Fruit fly (Drosophila melanogaster) whole organism, prepupa: ENCODE data around the gene HLH3B.
A peak's percentile ranks its signal among the peaks of the same experiment; 100 is the strongest.

Experiments used
- Blimp-1 ChIP-seq: fragments of 200-800 bp; sonication (Bioruptor generic); optimal IDR thresholded peaks from 3 replicates; lab custom pipeline; 2017; ENCODE audit warnings: missing biosample characterization, missing genetic modification characterization, mild to moderate bottlenecking, moderate library complexity, missing genetic modification reagents
- CG10631 ChIP-seq: fragments of 200-800 bp; sonication (Bioruptor generic); optimal IDR thresholded peaks from 2 replicates; lab custom pipeline; 2016; ENCODE audit warnings: missing biosample characterization, missing genetic modification characterization
- CG10669 ChIP-seq: fragments of 200-800 bp; sonication (Bioruptor generic); optimal IDR thresholded peaks from 3 replicates; lab custom pipeline; 2018; ENCODE audit warnings: missing biosample characterization, mild to moderate bottlenecking, missing genetic modification characterization, moderate library complexity
- CG11762 ChIP-seq: fragments of 200-800 bp; sonication (Bioruptor generic); optimal IDR thresholded peaks from 3 replicates; lab custom pipeline; 2016; ENCODE audit warnings: missing biosample characterization, missing genetic modification characterization; ENCODE audit not compliant: insufficient read depth
- CG11902 ChIP-seq: fragments of 200-800 bp; sonication (Bioruptor generic); optimal IDR thresholded peaks from 3 replicates; lab custom pipeline; 2016; ENCODE audit warnings: missing biosample characterization, missing genetic modification characterization
- CG1621 ChIP-seq: fragments of 200-800 bp; sonication (Bioruptor generic); optimal IDR thresholded peaks from 3 replicates; lab custom pipeline; 2018; ENCODE audit warnings: missing biosample characterization, mild to moderate bottlenecking, missing genetic modification characterization
- CG3032 ChIP-seq: fragments of 200-800 bp; optimal IDR thresholded peaks from 2 replicates; lab custom pipeline; 2019; ENCODE audit warnings: missing biosample characterization, mild to moderate bottlenecking, missing genetic modification characterization, moderate library complexity
- CG31627 ChIP-seq: fragments of 200-800 bp; sonication (Bioruptor generic); optimal IDR thresholded peaks from 3 replicates; lab custom pipeline; 2016; ENCODE audit warnings: missing biosample characterization, missing genetic modification characterization
- CG32006 ChIP-seq: fragments of 200-800 bp; sonication (Bioruptor generic); optimal IDR thresholded peaks from 3 replicates; lab custom pipeline; 2017; ENCODE audit warnings: missing biosample characterization, mild to moderate bottlenecking, missing genetic modification characterization
- CG3919 ChIP-seq: fragments of 200-800 bp; sonication (Bioruptor generic); optimal IDR thresholded peaks from 3 replicates; lab custom pipeline; 2016; ENCODE audit warnings: missing biosample characterization, missing genetic modification characterization
- CG4318 ChIP-seq: fragments of 200-800 bp; sonication (Bioruptor generic); optimal IDR thresholded peaks from 3 replicates; lab custom pipeline; 2017; ENCODE audit warnings: missing biosample characterization, mild to moderate bottlenecking, missing genetic modification characterization
- CG6163 ChIP-seq: fragments of 200-800 bp; sonication (Bioruptor generic); IDR thresholded peaks from 3 replicates; pipeline ENCODE4 v1.3.6; 2022; ENCODE audit warnings: missing biosample characterization, missing genetic modification characterization
- CG6808 ChIP-seq: fragments of 200-800 bp; sonication (Bioruptor generic); optimal IDR thresholded peaks from 3 replicates; lab custom pipeline; 2017; ENCODE audit warnings: missing biosample characterization, missing genetic modification characterization, mild to moderate bottlenecking, moderate library complexity, missing genetic modification reagents
- CG6854 ChIP-seq: fragments of 200-800 bp; sonication (Bioruptor generic); optimal IDR thresholded peaks from 2 replicates; lab custom pipeline; 2017; ENCODE audit warnings: missing biosample characterization, mild to moderate bottlenecking, missing genetic modification characterization
- CG7368 ChIP-seq: fragments of 200-800 bp; sonication (Bioruptor generic); optimal IDR thresholded peaks from 3 replicates; lab custom pipeline; 2016; ENCODE audit warnings: missing biosample characterization, missing genetic modification characterization
- CG8119 ChIP-seq: fragments of 200-800 bp; sonication (Bioruptor generic); IDR thresholded peaks from 3 replicates; pipeline ENCODE4 v1.3.6; 2022; ENCODE audit warnings: missing biosample characterization, missing genetic modification characterization
- CG8319 ChIP-seq: fragments of 200-800 bp; sonication (Bioruptor generic); optimal IDR thresholded peaks from 3 replicates; lab custom pipeline; 2016; ENCODE audit warnings: missing biosample characterization, missing genetic modification characterization
- CG9139 ChIP-seq: fragments of 200-800 bp; sonication (Bioruptor generic); optimal IDR thresholded peaks from 3 replicates; lab custom pipeline; 2017; ENCODE audit warnings: missing biosample characterization, mild to moderate bottlenecking, missing genetic modification characterization
- Eip75B ChIP-seq: fragments of 200-800 bp; sonication (Bioruptor generic); optimal IDR thresholded peaks from 3 replicates; lab custom pipeline; 2016; ENCODE audit warnings: missing biosample characterization, missing genetic modification characterization
- Eip78C ChIP-seq: fragments of 200-800 bp; sonication (Bioruptor generic); peaks from one replicate; lab custom pipeline; 2016; ENCODE audit warnings: missing biosample characterization, missing genetic modification characterization
- Ets96B ChIP-seq: fragments of 200-800 bp; optimal IDR thresholded peaks from 2 replicates; lab custom pipeline; 2019; ENCODE audit warnings: missing biosample characterization, mild to moderate bottlenecking, missing genetic modification characterization, moderate library complexity
- Gug ChIP-seq: fragments of 200-800 bp; sonication (Bioruptor generic); IDR thresholded peaks from 2 replicates; pipeline ENCODE4 v1.3.6; 2022; ENCODE audit warnings: missing biosample characterization, missing genetic modification characterization
- Hr38 ChIP-seq: sonication (Bioruptor generic); optimal IDR thresholded peaks from 2 replicates; lab custom pipeline; 2016; ENCODE audit warnings: missing biosample characterization, missing genetic modification characterization
- Lpt ChIP-seq: fragments of 200-800 bp; sonication (Bioruptor generic); optimal IDR thresholded peaks from 3 replicates; lab custom pipeline; 2016; ENCODE audit warnings: missing biosample characterization, missing genetic modification characterization
- Met ChIP-seq: fragments of 200-800 bp; sonication (Bioruptor generic); optimal IDR thresholded peaks from 3 replicates; lab custom pipeline; 2016; ENCODE audit warnings: missing biosample characterization, missing genetic modification characterization
- Smox ChIP-seq: fragments of 200-800 bp; sonication (Bioruptor generic); optimal IDR thresholded peaks from 3 replicates; lab custom pipeline; 2016; ENCODE audit warnings: missing biosample characterization, missing genetic modification characterization
- Sox102F ChIP-seq: fragments of 200-800 bp; sonication (Bioruptor generic); optimal IDR thresholded peaks from 2 replicates; lab custom pipeline; 2016; ENCODE audit warnings: missing biosample characterization, mild to moderate bottlenecking, missing genetic modification characterization
- Sox14 ChIP-seq: fragments of 200-800 bp; sonication (Bioruptor generic); optimal IDR thresholded peaks from 3 replicates; lab custom pipeline; 2016; ENCODE audit warnings: missing biosample characterization, missing genetic modification characterization
- Sox15 ChIP-seq: fragments of 200-800 bp; sonication (Bioruptor generic); optimal IDR thresholded peaks from 3 replicates; lab custom pipeline; 2016; ENCODE audit warnings: missing biosample characterization, missing genetic modification characterization
- cyc ChIP-seq: fragments of 200-800 bp; sonication (Bioruptor generic); optimal IDR thresholded peaks from 3 replicates; lab custom pipeline; 2016; ENCODE audit warnings: missing biosample characterization, missing genetic modification characterization
- dac ChIP-seq: fragments of 200-800 bp; sonication (Bioruptor generic); optimal IDR thresholded peaks from 2 replicates; lab custom pipeline; 2017; ENCODE audit warnings: missing biosample characterization, mild to moderate bottlenecking, missing genetic modification characterization
- eg ChIP-seq: fragments of 200-800 bp; sonication (Bioruptor generic); IDR thresholded peaks from 3 replicates; pipeline ENCODE4 v1.3.6; 2022; ENCODE audit warnings: missing biosample characterization, missing genetic modification characterization
- esn ChIP-seq: fragments of 200-800 bp; sonication (Bioruptor generic); optimal IDR thresholded peaks from 2 replicates; lab custom pipeline; 2016; ENCODE audit warnings: missing biosample characterization, mild to moderate bottlenecking, missing genetic modification characterization, moderate library complexity
- fd85E ChIP-seq: fragments of 200-800 bp; sonication (Bioruptor generic); optimal IDR thresholded peaks from 3 replicates; lab custom pipeline; 2016; ENCODE audit warnings: missing biosample characterization, missing genetic modification characterization
- fkh ChIP-seq: fragments of 200-800 bp; sonication (Bioruptor generic); optimal IDR thresholded peaks from 3 replicates; lab custom pipeline; 2017; ENCODE audit warnings: missing biosample characterization, mild to moderate bottlenecking, missing genetic modification characterization, moderate library complexity
- lz ChIP-seq: fragments of 200-800 bp; sonication (Bioruptor generic); optimal IDR thresholded peaks from 3 replicates; lab custom pipeline; 2016; ENCODE audit warnings: missing biosample characterization, missing genetic modification characterization
- net ChIP-seq: fragments of 200-800 bp; sonication (Bioruptor generic); optimal IDR thresholded peaks from 3 replicates; lab custom pipeline; 2016; ENCODE audit warnings: missing biosample characterization, missing genetic modification characterization
- salr ChIP-seq, 2 experiments: fragments of 200-800 bp; sonication (Bioruptor generic); optimal IDR thresholded peaks; 3 replicates each; lab custom pipeline; 2016 to 2018; ENCODE audit warnings: missing biosample characterization in 2 of 2, missing genetic modification characterization in 2 of 2, mild to moderate bottlenecking in 1 of 2
- spab ChIP-seq: fragments of 200-800 bp; sonication (Bioruptor generic); optimal IDR thresholded peaks from 2 replicates; lab custom pipeline; 2017; ENCODE audit warnings: missing biosample characterization, mild to moderate bottlenecking, missing genetic modification characterization, missing genetic modification reagents
- ss ChIP-seq, 2 experiments: fragments of 200-800 bp; sonication (Bioruptor generic); optimal IDR thresholded peaks; 2 replicates in 1 of 2; 3 replicates in 1 of 2; lab custom pipeline; 2017 to 2018; ENCODE audit warnings: mild to moderate bottlenecking in 2 of 2, missing biosample characterization in 2 of 2, missing genetic modification characterization in 2 of 2, moderate library complexity in 1 of 2
- svp ChIP-seq: fragments of 200-800 bp; sonication (Bioruptor generic); peaks from one replicate; lab custom pipeline; 2016; ENCODE audit warnings: missing biosample characterization, missing genetic modification characterization
- vri ChIP-seq: fragments of 200-800 bp; sonication (Bioruptor generic); optimal IDR thresholded peaks from 3 replicates; lab custom pipeline; 2016; ENCODE audit warnings: missing biosample characterization, mild to moderate bottlenecking, missing genetic modification characterization

The HLH3B gene

DNA sequence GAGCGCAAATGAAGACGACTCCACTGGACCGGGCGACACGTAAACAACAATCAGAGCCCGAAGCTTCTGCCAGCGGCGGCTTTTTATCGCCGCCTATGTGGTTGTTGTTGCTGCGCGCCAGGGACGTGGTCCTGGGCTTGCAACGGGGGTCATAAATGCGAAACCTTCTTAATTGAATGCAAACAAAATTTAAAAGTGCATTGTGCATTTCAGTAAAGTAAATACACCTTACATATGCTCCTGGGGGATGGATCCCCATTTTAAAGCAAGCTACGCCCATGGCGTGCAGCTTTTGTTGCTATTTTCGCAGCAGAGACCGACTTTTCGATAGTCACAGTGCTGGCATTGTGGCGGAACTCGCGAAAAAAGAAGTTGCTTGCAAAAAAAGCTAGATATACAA, 22.2 kb upstream of the HLH3B start, which contains the start of gene Ugalt (continued):
- TF ChIP-seq Met (peak; percentile 100), ss (GFP tag; optimal IDR thresholded peaks at IDR 0.05; lab: Kevin White, UChicago) (peak; percentile 100), CG9139 (peak; percentile 100), lz (peak; percentile 100), CG11902 (GFP tag; lab: Kevin White, UChicago) (peak; percentile 100), fd85E (GFP tag; lab: Kevin White, UChicago) (peak; percentile 99), CG31627 (peak; percentile 100), Lpt (GFP tag; lab: Kevin White, UChicago) (peak; percentile 100), svp (GFP tag; lab: Kevin White, UChicago) (peak; percentile 100), Sox14 (GFP tag; lab: Kevin White, UChicago) (peak; percentile 100), Sox15 (peak; percentile 100), CG7368 (GFP tag; lab: Kevin White, UChicago) (peak; percentile 100), CG10631 (peak; percentile 100), Gug (GFP tag; lab: Robert Waterston, UW) (peak; percentile 100), Smox (peak; percentile 100), cyc (peak; percentile 100), spab (GFP tag; lab: Kevin White, UChicago) (peak; percentile 100), Hr38 (peak; percentile 100), CG8119 (peak; percentile 100), CG1621 (tag; lab: Kevin White, UChicago) (peak; percentile 100), CG4318 (GFP tag; lab: Kevin White, UChicago) (peak; percentile 100), Blimp-1 (GFP tag; lab: Kevin White, UChicago) (peak; percentile 100), CG6808 (GFP tag; lab: Kevin White, UChicago) (peak; percentile 100), Sox102F (GFP tag; lab: Kevin White, UChicago) (peak; percentile 100), CG11762 (peak; percentile 100), eg (GFP tag; lab: Robert Waterston, UW) (peak; percentile 100), CG3919 (GFP tag; lab: Kevin White, UChicago) (peak; percentile 100), vri (GFP tag; lab: Kevin White, UChicago) (peak; percentile 100), CG6854 (GFP tag; lab: Kevin White, UChicago) (peak; percentile 100), CG8319 (GFP tag; lab: Kevin White, UChicago) (peak; percentile 100), Ets96B (tag; lab: Kevin White, UChicago) (peak; percentile 100)

dm6 chrX:2698064-2698894, 16.8 kb upstream of the HLH3B start, which contains the start of the genes Spg7 and Lint-O:
Gene Spg7, minus strand, starts transcription at chrX:2698211.
Gene Lint-O, plus strand, starts transcription at chrX:2698701.
- TF ChIP-seq CG6808 (GFP tag; lab: Kevin White, UChicago) = no peak
- TF ChIP-seq CG3919 (GFP tag; lab: Kevin White, UChicago) = no peak
- TF ChIP-seq fkh (GFP tag; lab: Kevin White, UChicago) = peak; percentile 70
- TF ChIP-seq CG4318 (GFP tag; lab: Kevin White, UChicago) = no peak
- no peak for TF ChIP-seq Eip78C (GFP tag; lab: Kevin White, UChicago)
- TF ChIP-seq CG8119 = no peak
- TF ChIP-seq, all 60 proteins: peak for 1

DNA sequence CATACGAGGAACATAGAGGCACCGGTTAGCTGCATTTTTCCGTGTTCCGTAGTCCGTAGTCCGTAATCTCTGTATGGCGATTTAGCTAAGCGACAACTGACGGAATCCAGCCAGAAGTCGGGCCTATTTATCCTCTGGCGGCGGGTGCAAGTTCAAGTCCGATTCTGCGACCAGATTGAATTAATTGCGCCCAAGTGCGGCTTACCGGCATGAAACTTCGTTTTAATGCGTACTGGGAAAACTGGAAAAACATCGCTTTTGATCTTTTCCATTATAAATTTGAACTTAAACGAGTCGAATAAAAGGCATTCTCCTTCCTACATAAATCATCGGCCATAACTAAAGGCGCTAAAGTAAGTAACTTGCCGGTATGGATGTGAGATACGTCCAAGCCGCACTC, 12.3 kb upstream of the HLH3B start, which contains the start of gene dyw:
Gene dyw, minus strand, starts transcription at position 101 of the 400 bp plus-strand sequence.
- no peak for TF ChIP-seq CG32006 (GFP tag; lab: Kevin White, UChicago)
- TF ChIP-seq CG3032 = no peak
- no peak for TF ChIP-seq vri (GFP tag; lab: Kevin White, UChicago)
- TF ChIP-seq Eip78C (GFP tag; lab: Kevin White, UChicago) = no peak
- TF ChIP-seq CG9139 = no peak
- no peak for TF ChIP-seq esn (GFP tag; lab: Kevin White, UChicago)
- TF ChIP-seq salr (GFP tag; optimal IDR thresholded peaks at IDR 0.05; lab: Kevin White, UChicago) = no peak
- no peak for TF ChIP-seq Gug (GFP tag; lab: Robert Waterston, UW)
- no peak for TF ChIP-seq CG4318 (GFP tag; lab: Kevin White, UChicago)
- no peak for TF ChIP-seq dac
- TF ChIP-seq Eip75B (GFP tag; lab: Kevin White, UChicago) = no peak
- TF ChIP-seq CG6163 (GFP tag; lab: Robert Waterston, UW) = no peak
- TF ChIP-seq CG10669 (GFP tag; lab: Kevin White, UChicago) = no peak
- no peak for TF ChIP-seq net (GFP tag; lab: Kevin White, UChicago)
